Worm (Caenorhabditis elegans): ENCODE measurements around the gene F14H3.6.

DNA sequence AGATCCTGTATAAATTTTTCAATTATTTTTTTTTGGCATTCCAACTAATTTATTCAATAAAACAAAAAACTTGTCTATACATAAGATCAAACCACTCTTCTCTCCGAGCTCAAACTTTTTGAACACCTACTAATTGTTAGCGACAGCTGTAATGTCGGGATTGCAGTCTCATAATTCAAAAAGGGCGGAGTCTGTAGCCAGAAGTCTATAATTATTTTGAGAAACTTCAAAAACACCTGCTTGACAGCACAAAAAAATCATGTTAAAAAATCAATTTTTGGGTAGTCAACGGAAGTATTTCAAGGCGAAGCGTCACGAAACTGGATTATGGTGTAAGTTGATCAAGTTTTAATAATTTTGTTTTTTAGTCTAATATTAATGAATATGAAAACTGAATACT, 38.7 kb downstream of the F14H3.6 start, which contains the start of gene srx-44:
- no peak for TF ChIP-seq dao-5 (tag; optimal IDR thresholded peaks at IDR 0.05)
- TF ChIP-seq him-1 (tag; optimal IDR thresholded peaks at IDR 0.05), result no peak

All from whole organism, L4/young adult.